Worm (Caenorhabditis elegans) whole organism, mixed stage, embryonic: ENCODE results near the gene ccch-3.

Experiments
- blmp-1 ChIP-seq: fragments of 150-350 bp; optimal IDR thresholded peaks from 2 replicates; lab custom pipeline; 2014; ENCODE audit warnings: missing biosample characterization, missing genetic modification characterization
- elt-1 ChIP-seq: sonication (generic microtip); optimal IDR thresholded peaks from 2 replicates; lab custom pipeline; 2017; ENCODE audit warnings: missing genetic modification characterization, mild to moderate bottlenecking, missing compliant biosample characterization, antibody characterized with exemption, moderate library complexity, borderline replicate concordance; ENCODE audit not compliant: insufficient read depth
- elt-3 ChIP-seq: fragments of 150-350 bp; optimal IDR thresholded peaks from 2 replicates; lab custom pipeline; 2014; ENCODE audit warnings: missing biosample characterization, missing genetic modification characterization
- hlh-1 ChIP-seq: fragments of 150-350 bp; optimal IDR thresholded peaks from 2 replicates; lab custom pipeline; 2014; ENCODE audit warnings: missing biosample characterization, missing genetic modification reagents, missing genetic modification characterization
- lsy-2 ChIP-seq: fragments of 150-350 bp; optimal IDR thresholded peaks from 2 replicates; lab custom pipeline; 2014; ENCODE audit warnings: missing biosample characterization, missing genetic modification characterization
- mep-1 ChIP-seq: fragments of 150-350 bp; optimal IDR thresholded peaks from 2 replicates; lab custom pipeline; 2017; ENCODE audit warnings: missing biosample characterization, missing genetic modification reagents, missing genetic modification characterization, inconsistent platforms
- nhr-237 ChIP-seq: fragments of 150-350 bp; optimal IDR thresholded peaks from 2 replicates; lab custom pipeline; 2014; ENCODE audit warnings: missing biosample characterization, missing genetic modification characterization
- nhr-28 ChIP-seq: fragments of 150-350 bp; optimal IDR thresholded peaks from 2 replicates; lab custom pipeline; 2014; ENCODE audit warnings: missing biosample characterization, missing genetic modification characterization
- pha-4 ChIP-seq: fragments of 150-350 bp; optimal IDR thresholded peaks from 2 replicates; lab custom pipeline; 2018; ENCODE audit warnings: missing biosample characterization, missing genetic modification reagents, missing genetic modification characterization
- snpc-4 ChIP-seq: fragments of 150-350 bp; optimal IDR thresholded peaks from 2 replicates; lab custom pipeline; 2014; ENCODE audit warnings: missing biosample characterization, missing genetic modification characterization
- unc-39 ChIP-seq: fragments of 150-350 bp; optimal IDR thresholded peaks from 2 replicates; lab custom pipeline; 2014; ENCODE audit warnings: missing biosample characterization, missing genetic modification characterization
- unc-62 ChIP-seq: fragments of 150-350 bp; optimal IDR thresholded peaks from 2 replicates; lab custom pipeline; 2014; ENCODE audit warnings: missing biosample characterization, missing genetic modification reagents, missing genetic modification characterization
- ztf-11 ChIP-seq: fragments of 150-350 bp; optimal IDR thresholded peaks from 2 replicates; lab custom pipeline; 2014; ENCODE audit warnings: missing biosample characterization, missing genetic modification characterization

DNA sequence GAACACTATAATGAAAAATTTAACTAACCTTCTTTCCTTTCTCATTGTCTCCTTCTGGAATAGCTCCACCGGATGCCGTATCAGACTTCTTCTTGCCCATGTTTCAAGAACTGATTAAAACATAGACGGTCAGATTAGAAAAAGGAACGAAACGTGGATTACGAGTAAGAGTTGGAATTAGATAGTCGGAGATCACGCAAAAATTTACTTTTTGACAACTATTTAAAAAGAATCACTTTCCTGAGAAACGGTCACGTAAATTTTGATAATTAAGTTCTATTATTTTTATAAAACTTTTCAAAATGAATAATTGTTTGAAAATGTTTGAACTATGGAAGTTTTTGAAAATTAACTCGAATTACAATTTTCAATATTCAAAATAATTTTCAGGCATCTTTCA is 47.4 kb downstream of the ccch-3 start, which contains the start of gene cyc-2.2:
- TF ChIP-seq pha-4 (tag; lab: Kevin White, UChicago) (no peak), elt-1 (tag; lab: Kevin White, UChicago) (no peak), snpc-4 (no peak), lsy-2 (no peak), nhr-237 (tag; lab: Kevin White, UChicago) (no peak), ztf-11 (tag; lab: Kevin White, UChicago) (no peak), mep-1 (tag; lab: Kevin White, UChicago) (no peak), elt-3 (tag; lab: Kevin White, UChicago) (no peak), nhr-28 (no peak), unc-62 (GFP tag; lab: Kevin White, UChicago) (no peak), blmp-1 (no peak), hlh-1 (no peak), unc-39 (tag; lab: Kevin White, UChicago) (no peak)
